Worm (Caenorhabditis elegans) whole organism, young adult: ENCODE data around the gene M163.8.

Experiments used
- B0019.2 ChIP-seq: fragments of 200-800 bp; sonication (Bioruptor generic); conservative IDR thresholded peaks from 2 replicates; pipeline ENCODE4 v1.3.6; 2022; ENCODE audit warnings: missing genetic modification reagents, missing genetic modification characterization, missing compliant biosample characterization
- C06A6.2 ChIP-seq: fragments of 200-800 bp; sonication (Bioruptor generic); conservative IDR thresholded peaks from 2 replicates; pipeline ENCODE4 v1.3.6; 2022; ENCODE audit warnings: missing genetic modification characterization, missing compliant biosample characterization
- F33H1.4 ChIP-seq: fragments of 200-800 bp; sonication (Bioruptor generic); IDR thresholded peaks from 2 replicates; pipeline ENCODE4 v1.3.6; 2022; ENCODE audit warnings: missing genetic modification reagents, missing genetic modification characterization, missing compliant biosample characterization
- F52B5.7 ChIP-seq: sonication (generic microtip); optimal IDR thresholded peaks from 2 replicates; lab custom pipeline; 2016; ENCODE audit warnings: mild to moderate bottlenecking, missing genetic modification characterization, missing compliant biosample characterization
- F57A8.1 ChIP-seq: fragments of 200-800 bp; sonication (Bioruptor generic); optimal IDR thresholded peaks from 2 replicates; lab custom pipeline; 2018; ENCODE audit warnings: mild to moderate bottlenecking, missing genetic modification characterization, moderate library complexity, missing compliant biosample characterization
- K11D2.4 ChIP-seq: fragments of 200-800 bp; sonication (Bioruptor generic); IDR thresholded peaks from 2 replicates; pipeline ENCODE4 v1.3.6; 2022; ENCODE audit warnings: missing genetic modification reagents, missing genetic modification characterization, missing compliant biosample characterization
- Y95B8A.8 ChIP-seq: fragments of 200-800 bp; sonication (Bioruptor generic); IDR thresholded peaks from 2 replicates; pipeline ENCODE4 v1.3.6; 2022; ENCODE audit warnings: missing genetic modification reagents, missing genetic modification characterization, missing compliant biosample characterization
- ama-1 ChIP-seq, 3 experiments: fragments of 150-350 bp in 1 of 3; sonication (generic microtip) in 2 of 3; optimal IDR thresholded peaks; 2 replicates each; lab custom pipeline; 2014 to 2018; ENCODE audit warnings: missing biosample characterization in 2 of 3, missing genetic modification characterization in 2 of 3, missing genetic modification reagents in 2 of 3
- athp-1 ChIP-seq: sonication (generic microtip); optimal IDR thresholded peaks from 2 replicates; lab custom pipeline; 2017; ENCODE audit warnings: mild to moderate bottlenecking, missing genetic modification characterization, missing compliant biosample characterization
- ceh-27 ChIP-seq: fragments of 200-800 bp; sonication (Bioruptor generic); optimal IDR thresholded peaks from 2 replicates; lab custom pipeline; 2018; ENCODE audit warnings: mild to moderate bottlenecking, missing genetic modification characterization, moderate library complexity, missing compliant biosample characterization
- ceh-58 ChIP-seq: fragments of 200-800 bp; sonication (Bioruptor generic); IDR thresholded peaks from 2 replicates; pipeline ENCODE4 v1.3.6; 2022; ENCODE audit warnings: missing genetic modification characterization, missing compliant biosample characterization
- ceh-91 ChIP-seq: fragments of 200-800 bp; sonication (Bioruptor generic); IDR thresholded peaks from 2 replicates; pipeline ENCODE4 v1.3.6; 2022; ENCODE audit warnings: missing genetic modification reagents, missing genetic modification characterization, missing compliant biosample characterization
- die-1 ChIP-seq: sonication (generic microtip); optimal IDR thresholded peaks from 2 replicates; lab custom pipeline; 2016; ENCODE audit warnings: missing genotype, mild to moderate bottlenecking, missing genetic modification characterization, missing compliant biosample characterization
- egl-18 ChIP-seq: fragments of 200-800 bp; sonication (Bioruptor generic); IDR thresholded peaks from 2 replicates; pipeline ENCODE4 v1.3.6; 2022; ENCODE audit warnings: missing genetic modification reagents, missing genetic modification characterization, missing compliant biosample characterization
- egrh-3 ChIP-seq: fragments of 200-800 bp; sonication (Bioruptor generic); IDR thresholded peaks from 2 replicates; pipeline ENCODE4 v1.3.6; 2022; ENCODE audit warnings: missing genetic modification reagents, missing genetic modification characterization, missing compliant biosample characterization
- fkh-3 ChIP-seq: sonication (generic microtip); optimal IDR thresholded peaks from 2 replicates; lab custom pipeline; 2016; ENCODE audit warnings: mild to moderate bottlenecking, missing genetic modification characterization, missing compliant biosample characterization
- hmg-1.2 ChIP-seq: fragments of 200-800 bp; sonication (Bioruptor generic); IDR thresholded peaks from 2 replicates; pipeline ENCODE4 v1.3.6; 2022; ENCODE audit warnings: missing genetic modification reagents, missing genetic modification characterization, missing compliant biosample characterization
- hmg-20 ChIP-seq: fragments of 200-800 bp; sonication (Bioruptor generic); IDR thresholded peaks from 2 replicates; pipeline ENCODE4 v1.3.6; 2022; ENCODE audit warnings: missing genetic modification reagents, missing genetic modification characterization, missing compliant biosample characterization
- lag-1 ChIP-seq: fragments of 200-800 bp; sonication (Bioruptor generic); IDR thresholded peaks from 2 replicates; pipeline ENCODE4 v1.3.6; 2022; ENCODE audit warnings: missing genetic modification reagents, missing genetic modification characterization, missing compliant biosample characterization
- lin-26 ChIP-seq: fragments of 200-800 bp; sonication (Bioruptor generic); IDR thresholded peaks from 2 replicates; pipeline ENCODE4 v1.3.6; 2022; ENCODE audit warnings: missing genetic modification reagents, missing genetic modification characterization, missing compliant biosample characterization
- lin-35 ChIP-seq, 3 experiments: fragments of 150-350 bp in 2 of 3; sonication (generic microtip) in 1 of 3; optimal IDR thresholded peaks; 2 replicates each; lab custom pipeline; 2014 to 2018; ENCODE audit warnings: missing biosample characterization in 3 of 3, missing genetic modification characterization in 3 of 3, missing genetic modification reagents in 3 of 3
- lin-40 ChIP-seq: sonication (generic microtip); optimal IDR thresholded peaks from 2 replicates; lab custom pipeline; 2016; ENCODE audit warnings: missing genetic modification characterization, mild to moderate bottlenecking, missing compliant biosample characterization, missing genotype, missing genetic modification reagents
- lir-1 ChIP-seq: fragments of 200-800 bp; sonication (Bioruptor generic); conservative IDR thresholded peaks from 2 replicates; pipeline ENCODE4 v1.3.6; 2022; ENCODE audit warnings: missing genetic modification reagents, missing genetic modification characterization, missing compliant biosample characterization
- lsy-27 ChIP-seq: sonication (generic microtip); optimal IDR thresholded peaks from 2 replicates; lab custom pipeline; 2017; ENCODE audit warnings: missing genetic modification characterization, mild to moderate bottlenecking, missing compliant biosample characterization, antibody characterized with exemption, missing genotype, borderline replicate concordance; ENCODE audit not compliant: insufficient read depth
- madf-6 ChIP-seq: fragments of 200-800 bp; sonication (Bioruptor generic); IDR thresholded peaks from 2 replicates; pipeline ENCODE4 v1.3.6; 2022; ENCODE audit warnings: missing genetic modification reagents, missing genetic modification characterization, missing compliant biosample characterization
- mes-4 ChIP-seq: sonication (generic microtip); optimal IDR thresholded peaks from 2 replicates; lab custom pipeline; 2016; ENCODE audit warnings: missing genotype, missing genetic modification characterization, missing compliant biosample characterization
- nhr-27 ChIP-seq: fragments of 200-800 bp; sonication (Bioruptor generic); optimal IDR thresholded peaks from 2 replicates; lab custom pipeline; 2018; ENCODE audit warnings: mild to moderate bottlenecking, missing genetic modification characterization, moderate library complexity, missing compliant biosample characterization
- rec-8 ChIP-seq, 2 experiments: sonication (generic microtip); optimal IDR thresholded peaks; 2 replicates each; lab custom pipeline; 2016; ENCODE audit warnings: mild to moderate bottlenecking in 2 of 2, missing genetic modification characterization in 2 of 2, missing genetic modification reagents in 2 of 2, missing genotype in 2 of 2, missing biosample characterization in 1 of 2, missing compliant biosample characterization in 1 of 2, moderate library complexity in 1 of 2
- snpc-4 ChIP-seq, 5 experiments: fragments of 150-350 bp in 1 of 5; sonication (generic microtip) in 4 of 5; optimal IDR thresholded peaks; 2 replicates each; lab custom pipeline; 2014 to 2018; ENCODE audit warnings: missing genetic modification characterization in 5 of 5, missing biosample characterization in 3 of 5, antibody characterized with exemption in 2 of 5, mild to moderate bottlenecking in 2 of 5, missing compliant biosample characterization in 2 of 5, missing genotype in 2 of 5, moderate library complexity in 2 of 5, missing genetic modification reagents in 1 of 5
- sptf-2 ChIP-seq: fragments of 200-800 bp; sonication (Bioruptor generic); optimal IDR thresholded peaks from 2 replicates; lab custom pipeline; 2018; ENCODE audit warnings: mild to moderate bottlenecking, missing genetic modification characterization, missing compliant biosample characterization
- tbx-9 ChIP-seq: sonication (generic microtip); optimal IDR thresholded peaks from 2 replicates; lab custom pipeline; 2016; ENCODE audit warnings: borderline replicate concordance, missing genetic modification characterization, inconsistent platforms, missing compliant biosample characterization
- unc-130 ChIP-seq: sonication (generic microtip); optimal IDR thresholded peaks from 2 replicates; lab custom pipeline; 2016; ENCODE audit warnings: missing genetic modification reagents, missing genetic modification characterization, missing compliant biosample characterization
- xnd-1 ChIP-seq: sonication (generic microtip); optimal IDR thresholded peaks from 2 replicates; lab custom pipeline; 2016; ENCODE audit warnings: missing genotype, missing genetic modification reagents, missing genetic modification characterization, missing compliant biosample characterization
- zfh-2 ChIP-seq: fragments of 200-800 bp; sonication (Bioruptor generic); conservative IDR thresholded peaks from 2 replicates; pipeline ENCODE4 v1.3.6; 2022; ENCODE audit warnings: missing genetic modification reagents, missing genetic modification characterization, missing compliant biosample characterization
- zim-3 ChIP-seq: sonication (generic microtip); optimal IDR thresholded peaks from 2 replicates; lab custom pipeline; 2017; ENCODE audit warnings: mild to moderate bottlenecking, missing genetic modification characterization, moderate library complexity, missing compliant biosample characterization
- ztf-22 ChIP-seq: fragments of 200-800 bp; sonication (Bioruptor generic); optimal IDR thresholded peaks from 2 replicates; lab custom pipeline; 2018; ENCODE audit warnings: mild to moderate bottlenecking, missing genetic modification characterization, moderate library complexity, missing compliant biosample characterization
- ztf-25 ChIP-seq: fragments of 200-800 bp; sonication (Bioruptor generic); IDR thresholded peaks from 2 replicates; pipeline ENCODE4 v1.3.6; 2022; ENCODE audit warnings: missing genetic modification reagents, missing genetic modification characterization, missing compliant biosample characterization

The M163.8 gene

DNA sequence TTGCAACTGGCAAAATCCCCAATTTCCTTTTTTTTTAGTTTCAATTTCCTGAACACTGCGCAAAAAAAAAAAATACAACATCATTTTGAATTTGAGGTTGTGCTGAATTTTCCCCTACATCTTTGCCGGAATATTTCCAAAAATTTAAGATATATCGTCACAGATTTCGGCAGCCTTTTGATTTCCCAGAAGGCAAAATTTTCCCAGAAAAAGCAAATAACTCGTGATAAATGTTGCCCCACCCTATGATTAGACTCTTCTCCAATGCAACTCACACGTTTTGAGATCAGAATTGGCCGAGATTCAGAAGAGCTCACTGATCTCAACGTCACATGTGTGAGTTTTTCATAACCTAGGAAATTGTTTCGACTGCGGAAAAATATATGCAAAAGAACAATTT, 7.5 kb downstream of the M163.8 start:
- no peak for TF ChIP-seq die-1 (tag; lab: Kevin White, UChicago)
- TF ChIP-seq nhr-27 (tag; lab: Kevin White, UChicago) = no peak
- TF ChIP-seq F33H1.4 (GFP tag; lab: Robert Waterston, UW) = no peak
- TF ChIP-seq C06A6.2 (GFP tag; lab: Robert Waterston, UW) = no peak
- no peak for TF ChIP-seq ama-1 (optimal IDR thresholded peaks at IDR 0.05; lab: Kevin White, UChicago)
- TF ChIP-seq ama-1 (GFP tag; optimal IDR thresholded peaks at IDR 0.05; lab: Kevin White, UChicago) = no peak
- TF ChIP-seq zim-3 = no peak
- no peak for TF ChIP-seq xnd-1 (tag; lab: Kevin White, UChicago)
- no peak for TF ChIP-seq hmg-1.2 (GFP tag; lab: Robert Waterston, UW)
- TF ChIP-seq madf-6 (GFP tag; lab: Robert Waterston, UW) = no peak
- TF ChIP-seq lin-40 = no peak
- TF ChIP-seq zfh-2 (GFP tag; lab: Robert Waterston, UW) = no peak
- no peak for TF ChIP-seq snpc-4 (GFP tag; optimal IDR thresholded peaks at IDR 0.05; lab: Kevin White, UChicago)
- no peak for TF ChIP-seq snpc-4 (tag; optimal IDR thresholded peaks at IDR 0.05; lab: Kevin White, UChicago)
- no peak for TF ChIP-seq B0019.2
- no peak for TF ChIP-seq ztf-22
- no peak for TF ChIP-seq rec-8 (tag; optimal IDR thresholded peaks at IDR 0.05; lab: Kevin White, UChicago)

DNA sequence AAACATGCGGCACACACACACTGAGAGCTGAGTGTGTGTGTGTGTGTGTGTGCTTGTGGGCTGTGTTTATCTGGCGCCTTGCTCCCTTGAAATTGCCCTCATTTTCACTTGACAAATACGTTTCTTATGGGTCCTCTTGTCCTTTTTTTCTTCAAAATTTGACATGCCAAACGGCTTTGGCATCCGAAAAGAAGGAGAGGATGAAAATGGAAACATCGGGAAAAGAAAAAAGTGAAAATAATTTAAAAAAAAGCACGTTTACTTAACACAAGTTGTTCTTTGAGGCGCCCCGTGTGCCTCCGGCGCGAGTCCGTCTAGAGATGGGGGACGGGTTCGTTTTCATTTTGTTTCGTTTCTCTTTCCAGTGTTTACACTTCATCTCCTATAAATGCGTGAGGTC, 10.1 kb downstream of the M163.8 start:
- TF ChIP-seq egrh-3 (GFP tag; lab: Robert Waterston, UW) (no peak), egl-18 (GFP tag; lab: Robert Waterston, UW) (0 out of 2 replicates have a peak, but pooled peaks have one; percentile 6), ztf-25 (GFP tag; lab: Robert Waterston, UW) (no peak), sptf-2 (GFP tag; lab: Kevin White, UChicago) (no peak), athp-1 (tag; lab: Kevin White, UChicago) (no peak), hmg-20 (no peak)

DNA sequence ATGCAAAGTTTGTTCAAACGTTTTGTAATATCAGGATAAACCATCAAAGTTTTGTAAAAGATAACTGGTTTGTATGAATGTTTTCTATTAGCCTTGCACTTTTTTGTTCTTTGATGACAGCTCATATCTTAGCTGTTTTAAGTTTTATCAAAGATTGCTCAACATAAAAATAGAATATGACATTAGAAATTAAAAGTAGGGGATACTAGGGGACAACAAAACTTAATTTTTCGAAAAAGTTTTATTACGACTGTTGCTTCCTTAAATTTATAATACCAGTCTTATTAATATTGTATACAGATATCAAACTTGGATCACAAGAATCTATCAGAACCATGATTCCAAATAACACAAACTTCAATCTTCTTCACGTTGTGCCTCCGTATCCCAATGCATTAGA, 10.9 kb downstream of the M163.8 start, which contains the start of gene ztf-14:
ztf-14 (plus strand) TSS at position 301 of the 400 bp plus-strand sequence.
- TF ChIP-seq ceh-27 (GFP tag; lab: Kevin White, UChicago) = no peak
- TF ChIP-seq Y95B8A.8 (GFP tag; lab: Robert Waterston, UW) = no peak
- TF ChIP-seq unc-130 = no peak
- TF ChIP-seq fkh-3 (tag; lab: Kevin White, UChicago) = no peak
- TF ChIP-seq hmg-20 = no peak
- TF ChIP-seq B0019.2 = no peak
- no peak for TF ChIP-seq xnd-1 (tag; lab: Kevin White, UChicago)
- TF ChIP-seq F57A8.1 (GFP tag; lab: Kevin White, UChicago) = no peak
- TF ChIP-seq ceh-91 = no peak
- no peak for TF ChIP-seq lin-26 (GFP tag; lab: Robert Waterston, UW)
- no peak for TF ChIP-seq lin-35 (GFP tag; optimal IDR thresholded peaks at IDR 0.05; lab: Kevin White, UChicago)
- no peak for TF ChIP-seq F52B5.7
- no peak for TF ChIP-seq lsy-27
- no peak for TF ChIP-seq tbx-9 (tag; lab: Kevin White, UChicago)
- no peak for TF ChIP-seq ceh-58 (GFP tag; lab: Robert Waterston, UW)
- TF ChIP-seq lag-1 (GFP tag; lab: Robert Waterston, UW) = no peak
- no peak for TF ChIP-seq mes-4
- no peak for TF ChIP-seq K11D2.4
- no peak for TF ChIP-seq lir-1 (GFP tag; lab: Robert Waterston, UW)
